Worm (Caenorhabditis elegans) whole organism, L4/young adult: ENCODE measurements around the gene blos-1.

Experiments used
- dao-5 ChIP-seq: sonication (generic microtip); optimal IDR thresholded peaks from 2 replicates; lab custom pipeline; 2016; ENCODE audit warnings: missing genotype, missing genetic modification characterization, moderate library complexity, missing compliant biosample characterization
- him-1 ChIP-seq: sonication (generic microtip); optimal IDR thresholded peaks from 2 replicates; lab custom pipeline; 2016; ENCODE audit warnings: missing genotype, missing genetic modification reagents, missing genetic modification characterization, missing compliant biosample characterization

DNA sequence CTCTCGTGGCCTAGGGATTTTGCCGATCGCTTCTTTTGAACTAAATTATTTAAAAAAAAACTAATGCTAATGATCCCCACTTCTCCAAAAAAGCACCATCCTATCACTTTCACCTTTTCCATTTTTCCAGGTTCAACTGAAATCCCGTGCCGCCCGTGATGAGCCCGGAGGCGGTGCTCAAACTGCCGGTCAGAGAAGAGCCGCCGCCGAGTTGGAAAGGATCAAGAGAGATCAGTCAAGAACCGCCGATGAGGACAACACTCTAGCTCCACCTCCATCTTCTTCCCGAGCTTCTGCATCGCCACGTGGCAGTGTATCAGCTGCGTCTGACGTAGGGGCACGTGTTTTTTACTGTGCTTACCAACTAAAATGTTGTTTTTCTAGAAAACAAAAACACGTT lies 41.6 kb upstream of the blos-1 start:
- TF ChIP-seq dao-5 (tag; lab: Kevin White, UChicago) (no peak), him-1 (tag; lab: Kevin White, UChicago) (no peak)
